Worm (Caenorhabditis elegans) whole organism, L3 larva: ENCODE results near the gene pph-2.
A peak's percentile ranks its signal among the peaks of the same experiment; 100 is the strongest.

Experiments used
- R02D3.7 ChIP-seq: fragments of 150-350 bp; optimal IDR thresholded peaks from 2 replicates; lab custom pipeline; 2014; ENCODE audit warnings: missing biosample characterization, missing genetic modification characterization
- aly-2 ChIP-seq: fragments of 150-350 bp; optimal IDR thresholded peaks from 2 replicates; lab custom pipeline; 2014; ENCODE audit warnings: missing biosample characterization, missing genetic modification characterization
- ama-1 ChIP-seq: fragments of 150-350 bp; optimal IDR thresholded peaks from 2 replicates; lab custom pipeline; 2018
- ceh-16 ChIP-seq: sonication (generic microtip); optimal IDR thresholded peaks from 2 replicates; lab custom pipeline; 2017; ENCODE audit warnings: missing biosample characterization, missing genetic modification characterization
- ceh-82 ChIP-seq: fragments of 150-350 bp; optimal IDR thresholded peaks from 2 replicates; lab custom pipeline; 2014; ENCODE audit warnings: missing biosample characterization, missing genetic modification characterization
- ceh-9 ChIP-seq: sonication (generic microtip); optimal IDR thresholded peaks from 2 replicates; lab custom pipeline; 2018; ENCODE audit warnings: missing biosample characterization, missing genetic modification characterization
- daf-12 ChIP-seq: fragments of 150-350 bp; optimal IDR thresholded peaks from 2 replicates; lab custom pipeline; 2014; ENCODE audit warnings: missing biosample characterization, missing genetic modification reagents, missing genetic modification characterization
- egl-5 ChIP-seq: fragments of 150-350 bp; optimal IDR thresholded peaks from 2 replicates; lab custom pipeline; 2017; ENCODE audit warnings: missing biosample characterization, missing genetic modification reagents, missing genetic modification characterization, inconsistent platforms
- elt-2 ChIP-seq: sonication (generic microtip); optimal IDR thresholded peaks from 2 replicates; lab custom pipeline; 2016; ENCODE audit warnings: missing genetic modification reagents, mild to moderate bottlenecking, missing genetic modification characterization, missing compliant biosample characterization
- elt-3 ChIP-seq, 3 experiments: fragments of 150-350 bp in 1 of 3; sonication (generic microtip) in 2 of 3; optimal IDR thresholded peaks; 2 replicates in 2 of 3; 4 replicates in 1 of 3; lab custom pipeline; 2014 to 2017; ENCODE audit warnings: missing biosample characterization in 3 of 3, missing genetic modification characterization in 3 of 3
- eor-1 ChIP-seq, 2 experiments: fragments of 150-350 bp; optimal IDR thresholded peaks; 2 replicates each; lab custom pipeline; 2014 to 2018; ENCODE audit warnings: missing biosample characterization in 2 of 2, missing genetic modification characterization in 2 of 2
- fkh-10 ChIP-seq: sonication (generic microtip); optimal IDR thresholded peaks from 2 replicates; lab custom pipeline; 2017; ENCODE audit warnings: missing biosample characterization, missing genetic modification reagents, missing genetic modification characterization
- fkh-2 ChIP-seq: fragments of 150-350 bp; optimal IDR thresholded peaks from 2 replicates; lab custom pipeline; 2014; ENCODE audit warnings: missing biosample characterization, missing genetic modification reagents, missing genetic modification characterization
- fos-1 ChIP-seq: fragments of 150-350 bp; optimal IDR thresholded peaks from 2 replicates; lab custom pipeline; 2014; ENCODE audit warnings: missing biosample characterization, missing genetic modification characterization
- hmg-11 ChIP-seq: sonication (generic microtip); optimal IDR thresholded peaks from 2 replicates; lab custom pipeline; 2016; ENCODE audit warnings: missing genetic modification characterization, missing compliant biosample characterization
- lin-15B ChIP-seq: fragments of 150-350 bp; optimal IDR thresholded peaks from 2 replicates; lab custom pipeline; 2014; ENCODE audit warnings: missing biosample characterization, missing genetic modification characterization
- mdl-1 ChIP-seq: fragments of 150-350 bp; optimal IDR thresholded peaks from 2 replicates; lab custom pipeline; 2014; ENCODE audit warnings: missing biosample characterization, missing genetic modification characterization
- mml-1 ChIP-seq: fragments of 150-350 bp; sonication (generic microtip); optimal IDR thresholded peaks from 3 replicates; lab custom pipeline; 2014; ENCODE audit warnings: missing biosample characterization, missing genetic modification characterization
- nhr-12 ChIP-seq: fragments of 150-350 bp; optimal IDR thresholded peaks from 2 replicates; lab custom pipeline; 2014; ENCODE audit warnings: missing biosample characterization, missing genetic modification characterization
- nhr-23 ChIP-seq: fragments of 150-350 bp; optimal IDR thresholded peaks from 2 replicates; lab custom pipeline; 2014; ENCODE audit warnings: missing biosample characterization, missing genetic modification reagents, missing genetic modification characterization
- nhr-237 ChIP-seq: fragments of 150-350 bp; optimal IDR thresholded peaks from 2 replicates; lab custom pipeline; 2014; ENCODE audit warnings: missing biosample characterization, missing genetic modification characterization
- nhr-25 ChIP-seq: sonication (generic microtip); optimal IDR thresholded peaks from 2 replicates; lab custom pipeline; 2017; ENCODE audit warnings: missing biosample characterization, missing genetic modification characterization
- nhr-28 ChIP-seq: fragments of 150-350 bp; optimal IDR thresholded peaks from 2 replicates; lab custom pipeline; 2014; ENCODE audit warnings: missing biosample characterization, missing genetic modification characterization
- nhr-43 ChIP-seq: sonication (generic microtip); optimal IDR thresholded peaks from 2 replicates; lab custom pipeline; 2016; ENCODE audit warnings: mild to moderate bottlenecking, missing genetic modification characterization, missing compliant biosample characterization; ENCODE audit not compliant: poor library complexity, severe bottlenecking
- nhr-67 ChIP-seq: fragments of 150-350 bp; optimal IDR thresholded peaks from 2 replicates; lab custom pipeline; 2014; ENCODE audit warnings: missing biosample characterization, missing genetic modification characterization
- nhr-76 ChIP-seq: fragments of 150-350 bp; sonication (generic microtip); optimal IDR thresholded peaks from 5 replicates; lab custom pipeline; 2014; ENCODE audit warnings: missing biosample characterization, missing genetic modification characterization
- nhr-77 ChIP-seq: fragments of 150-350 bp; optimal IDR thresholded peaks from 2 replicates; lab custom pipeline; 2014; ENCODE audit warnings: missing biosample characterization, missing genetic modification characterization
- pha-4 ChIP-seq: fragments of 150-350 bp; optimal IDR thresholded peaks from 2 replicates; lab custom pipeline; 2014; ENCODE audit warnings: missing biosample characterization, missing genetic modification reagents, missing genetic modification characterization
- pqm-1 ChIP-seq: fragments of 150-350 bp; optimal IDR thresholded peaks from 2 replicates; lab custom pipeline; 2017; ENCODE audit warnings: missing biosample characterization, missing genetic modification characterization, inconsistent platforms
- sea-2 ChIP-seq: fragments of 150-350 bp; sonication (generic microtip); optimal IDR thresholded peaks from 4 replicates; lab custom pipeline; 2014; ENCODE audit warnings: missing biosample characterization, missing genetic modification reagents, missing genetic modification characterization
- skn-1 ChIP-seq: fragments of 150-350 bp; optimal IDR thresholded peaks from 2 replicates; lab custom pipeline; 2014; ENCODE audit warnings: missing biosample characterization, missing genetic modification characterization
- snpc-4 ChIP-seq: fragments of 150-350 bp; optimal IDR thresholded peaks from 2 replicates; lab custom pipeline; 2014; ENCODE audit warnings: missing biosample characterization, missing genetic modification characterization
- tbx-2 ChIP-seq: sonication (generic microtip); optimal IDR thresholded peaks from 2 replicates; lab custom pipeline; 2016; ENCODE audit warnings: mild to moderate bottlenecking, missing genetic modification characterization, missing compliant biosample characterization
- unc-39 ChIP-seq: sonication (generic microtip); optimal IDR thresholded peaks from 4 replicates; lab custom pipeline; 2017; ENCODE audit warnings: missing biosample characterization, missing genetic modification characterization
- unc-62 ChIP-seq: fragments of 150-350 bp; sonication (generic microtip); optimal IDR thresholded peaks from 4 replicates; lab custom pipeline; 2014; ENCODE audit warnings: missing biosample characterization, missing genetic modification reagents, missing genetic modification characterization
- zag-1 ChIP-seq: fragments of 150-350 bp; optimal IDR thresholded peaks from 2 replicates; lab custom pipeline; 2014; ENCODE audit warnings: missing biosample characterization, missing genetic modification characterization
- ztf-11 ChIP-seq: fragments of 150-350 bp; optimal IDR thresholded peaks from 2 replicates; lab custom pipeline; 2014; ENCODE audit warnings: missing biosample characterization, missing genetic modification characterization
- ztf-4 ChIP-seq: fragments of 150-350 bp; optimal IDR thresholded peaks from 2 replicates; lab custom pipeline; 2014; ENCODE audit warnings: missing biosample characterization, missing genetic modification characterization

Gene pph-2

ce11 chrIV:11867652-11868232 is 9.8 kb downstream of the pph-2 start:
- TF ChIP-seq egl-5 (tag; lab: Kevin White, UChicago) (no peak), pha-4 (tag; lab: Kevin White, UChicago) (no peak), skn-1 (tag; lab: Kevin White, UChicago) (no peak), nhr-76 (tag; lab: Kevin White, UChicago) (no peak), nhr-23 (tag; lab: Kevin White, UChicago) (no peak), nhr-28 (tag; lab: Kevin White, UChicago) (no peak), lin-15B (tag; lab: Kevin White, UChicago) (no peak)

- TF ChIP-seq nhr-25 (tag; lab: Kevin White, UChicago) (no peak), daf-12 (tag; lab: Kevin White, UChicago) (no peak), ceh-16 (no peak), nhr-67 (tag; lab: Kevin White, UChicago) (no peak), ama-1 (lab: Kevin White, UChicago) (no peak), nhr-43 (no peak), elt-3 (tag; optimal IDR thresholded peaks at IDR 0.05; lab: Kevin White, UChicago) (no peak)
Observed at ce11 chrIV:11864226-11864625, 13.3 kb downstream of the pph-2 start, which contains the start of gene trpa-1. TSS of gene trpa-1 (plus strand) at chrIV:11864526.

ce11 chrIV:11863428-11863827 is 14.1 kb downstream of the pph-2 start:
- TF ChIP-seq pha-4 (tag; lab: Kevin White, UChicago) (peak; percentile 80), daf-12 (tag; lab: Kevin White, UChicago) (no peak), aly-2 (tag; lab: Kevin White, UChicago) (no peak), fkh-10 (GFP tag; lab: Kevin White, UChicago) (no peak), hmg-11 (tag; lab: Kevin White, UChicago) (peak; percentile 2)

ce11 chrIV:11859995-11860605 is 17.5 kb downstream of the pph-2 start, which contains the start of gene mob-1:
TSS of gene mob-1 (plus strand) at chrIV:11860555.
- TF ChIP-seq daf-12 (tag; lab: Kevin White, UChicago) (no peak), tbx-2 (no peak), pha-4 (tag; lab: Kevin White, UChicago) (peak; percentile 25), mdl-1 (tag; lab: Kevin White, UChicago) (no peak), snpc-4 (no peak), nhr-25 (tag; lab: Kevin White, UChicago) (no peak), ceh-82 (tag; lab: Kevin White, UChicago) (no peak), ceh-9 (tag; lab: Kevin White, UChicago) (no peak), unc-62 (GFP tag; lab: Kevin White, UChicago) (no peak), nhr-67 (tag; lab: Kevin White, UChicago) (no peak), nhr-43 (no peak), ama-1 (lab: Kevin White, UChicago) (peak; percentile 54), lin-15B (tag; lab: Kevin White, UChicago) (no peak), sea-2 (no peak), nhr-23 (tag; lab: Kevin White, UChicago) (peak; percentile 5)

DNA sequence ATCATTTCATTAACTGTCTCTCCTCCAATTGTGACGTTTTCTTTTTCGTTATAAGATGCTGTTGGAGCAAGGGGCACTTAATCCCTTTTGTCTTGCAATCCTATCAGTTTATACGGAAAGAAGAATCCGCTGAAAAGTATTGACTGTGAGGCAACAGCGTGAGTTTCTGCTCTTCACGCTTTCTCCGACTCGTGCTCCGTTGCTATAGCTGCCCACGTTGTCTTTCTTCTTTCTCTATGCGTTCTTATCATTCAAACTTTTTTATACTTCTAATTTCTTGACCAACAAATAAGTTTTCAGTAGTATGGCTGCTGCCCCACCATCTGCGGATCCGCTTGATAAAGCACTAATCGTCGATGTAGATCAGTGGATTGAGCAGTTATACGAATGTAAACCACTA is 19.4 kb downstream of the pph-2 start, which contains the start of gene let-92:
let-92 (plus strand) TSS at position 301 of the 400 bp plus-strand sequence.
- TF ChIP-seq unc-39 (tag; lab: Kevin White, UChicago) (no peak), fkh-10 (GFP tag; lab: Kevin White, UChicago) (no peak), unc-62 (GFP tag; lab: Kevin White, UChicago) (no peak), ama-1 (lab: Kevin White, UChicago) (no peak), zag-1 (tag; lab: Kevin White, UChicago) (no peak), daf-12 (tag; lab: Kevin White, UChicago) (no peak), elt-2 (tag; lab: Kevin White, UChicago) (no peak), ztf-4 (tag; lab: Kevin White, UChicago) (no peak), nhr-237 (tag; lab: Kevin White, UChicago) (no peak), fos-1 (tag; lab: Kevin White, UChicago) (no peak)

DNA sequence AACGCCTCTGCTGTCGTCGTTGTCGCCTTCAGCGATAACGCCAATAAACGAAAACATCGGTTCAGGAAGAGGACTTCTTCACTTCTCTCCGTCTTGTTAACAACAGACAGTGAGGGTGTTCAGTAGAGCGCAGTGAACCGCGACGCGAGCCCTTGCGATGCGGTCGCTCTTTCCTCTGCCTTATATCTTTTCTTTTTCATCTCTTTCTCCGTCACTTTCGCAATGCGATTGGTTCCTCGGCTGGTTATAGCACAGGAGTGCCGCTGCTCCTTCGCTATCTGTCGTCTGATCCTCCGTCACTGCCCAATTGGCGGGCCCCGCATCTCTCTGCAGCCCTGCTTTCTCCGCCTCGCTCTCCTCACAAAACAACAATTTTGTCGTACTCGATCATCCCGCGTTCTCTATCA is 20.4 kb downstream of the pph-2 start:
- no peak for TF ChIP-seq fos-1 (tag; lab: Kevin White, UChicago)
- peak; percentile 89 for TF ChIP-seq lin-15B (tag; lab: Kevin White, UChicago)
- no peak for TF ChIP-seq ztf-11 (tag; lab: Kevin White, UChicago)
- TF ChIP-seq daf-12 (tag; lab: Kevin White, UChicago): no peak
- no peak for TF ChIP-seq nhr-12 (tag; lab: Kevin White, UChicago)
- TF ChIP-seq snpc-4: peak; percentile 79
- no peak for TF ChIP-seq mml-1 (tag; lab: Kevin White, UChicago)
- no peak for TF ChIP-seq unc-62 (GFP tag; lab: Kevin White, UChicago)
- TF ChIP-seq R02D3.7 (tag; lab: Kevin White, UChicago): no peak
- no peak for TF ChIP-seq ceh-16
- no peak for TF ChIP-seq pqm-1
- no peak for TF ChIP-seq fkh-2 (tag; lab: Kevin White, UChicago)
- no peak for TF ChIP-seq nhr-77 (tag; lab: Kevin White, UChicago)
- no peak for TF ChIP-seq nhr-76 (tag; lab: Kevin White, UChicago)
- TF ChIP-seq nhr-43: no peak
- peak; percentile 25 for TF ChIP-seq egl-5 (tag; lab: Kevin White, UChicago)
- no peak for TF ChIP-seq nhr-237 (tag; lab: Kevin White, UChicago)
- no peak for TF ChIP-seq ceh-82 (tag; lab: Kevin White, UChicago)
- no peak for TF ChIP-seq eor-1 (tag; optimal IDR thresholded peaks at IDR 0.05; lab: Kevin White, UChicago)
- no peak for TF ChIP-seq aly-2 (tag; lab: Kevin White, UChicago)
- no peak for TF ChIP-seq sea-2
- TF ChIP-seq ama-1 (lab: Kevin White, UChicago): peak; percentile 76
